Fruit fly (Drosophila melanogaster) whole organism, embryonic: ENCODE data around the gene CG42449.

Source experiments
- CG13296 ChIP-seq: fragments of 200-800 bp; sonication (Bioruptor generic); optimal IDR thresholded peaks from 3 replicates; lab custom pipeline; 2018; ENCODE audit warnings: missing biosample characterization, mild to moderate bottlenecking, missing genetic modification characterization
- CG30020 ChIP-seq: fragments of 200-800 bp; optimal IDR thresholded peaks from 2 replicates; lab custom pipeline; 2019; ENCODE audit warnings: missing biosample characterization, mild to moderate bottlenecking, missing genetic modification characterization, moderate library complexity
- CG4707 ChIP-seq: fragments of 200-800 bp; sonication (Bioruptor generic); optimal IDR thresholded peaks from 2 replicates; lab custom pipeline; 2018; ENCODE audit warnings: missing biosample characterization, mild to moderate bottlenecking, missing genetic modification characterization, moderate library complexity
- Hr51 ChIP-seq, 2 experiments: fragments of 200-800 bp; sonication (Bioruptor generic); optimal IDR thresholded peaks; 2 replicates in 1 of 2; 3 replicates in 1 of 2; lab custom pipeline; 2016 to 2018; ENCODE audit warnings: missing biosample characterization in 2 of 2, missing genetic modification characterization in 2 of 2, mild to moderate bottlenecking in 1 of 2, moderate library complexity in 1 of 2

dm6 chrX:5682940-5683339, at the start of gene CG42449:
- no peak for TF ChIP-seq CG30020 (tag; lab: Kevin White, UChicago)
- TF ChIP-seq CG4707: no peak
- no peak for TF ChIP-seq Hr51 (GFP tag; optimal IDR thresholded peaks at IDR 0.05; lab: Kevin White, UChicago)
- TF ChIP-seq CG13296 (GFP tag; lab: Kevin White, UChicago): no peak
